Worm (Caenorhabditis elegans) whole organism, early embryonic: ENCODE measurements around the gene sur-5.

Experiments used
- B0310.2 ChIP-seq: sonication (generic microtip); optimal IDR thresholded peaks from 2 replicates; lab custom pipeline; 2016; ENCODE audit warnings: mild to moderate bottlenecking, missing genetic modification characterization, missing compliant biosample characterization
- F13C5.2 ChIP-seq: sonication (generic microtip); optimal IDR thresholded peaks from 2 replicates; lab custom pipeline; 2017; ENCODE audit warnings: mild to moderate bottlenecking, missing genetic modification characterization, inconsistent platforms, missing compliant biosample characterization
- aly-1 ChIP-seq: sonication (generic microtip); optimal IDR thresholded peaks from 2 replicates; lab custom pipeline; 2016; ENCODE audit warnings: missing genetic modification characterization, missing compliant biosample characterization
- ama-1 ChIP-seq: fragments of 150-350 bp; optimal IDR thresholded peaks from 2 replicates; lab custom pipeline; 2014
- ceh-13 ChIP-seq: fragments of 200-800 bp; sonication (Bioruptor generic); optimal IDR thresholded peaks from 2 replicates; lab custom pipeline; 2018; ENCODE audit warnings: mild to moderate bottlenecking, missing genetic modification characterization, missing compliant biosample characterization
- ceh-36 ChIP-seq: sonication (generic microtip); optimal IDR thresholded peaks from 2 replicates; lab custom pipeline; 2016; ENCODE audit warnings: missing genetic modification characterization, inconsistent platforms, missing compliant biosample characterization
- ets-7 ChIP-seq: sonication (generic microtip); optimal IDR thresholded peaks from 2 replicates; lab custom pipeline; 2016; ENCODE audit warnings: missing genotype, missing genetic modification characterization, missing compliant biosample characterization
- flt-1 ChIP-seq: fragments of 200-800 bp; sonication (Bioruptor generic); IDR thresholded peaks from 2 replicates; pipeline ENCODE4 v1.3.6; 2022; ENCODE audit warnings: missing genetic modification characterization, missing compliant biosample characterization
- hmbx-1 ChIP-seq: sonication (generic microtip); optimal IDR thresholded peaks from 2 replicates; lab custom pipeline; 2016; ENCODE audit warnings: mild to moderate bottlenecking, missing genetic modification characterization, missing compliant biosample characterization
- hmg-4 ChIP-seq: fragments of 200-800 bp; sonication (Bioruptor generic); optimal IDR thresholded peaks from 2 replicates; lab custom pipeline; 2018; ENCODE audit warnings: mild to moderate bottlenecking, missing genetic modification characterization, missing compliant biosample characterization
- hnd-1 ChIP-seq: sonication (generic microtip); optimal IDR thresholded peaks from 2 replicates; lab custom pipeline; 2016; ENCODE audit warnings: missing genetic modification characterization, missing compliant biosample characterization
- pes-1 ChIP-seq: fragments of 200-800 bp; sonication (Bioruptor generic); IDR thresholded peaks from 2 replicates; pipeline ENCODE4 v1.3.6; 2022; ENCODE audit warnings: missing genetic modification reagents, missing genetic modification characterization, missing compliant biosample characterization
- scrt-1 ChIP-seq: fragments of 200-800 bp; sonication (Bioruptor generic); IDR thresholded peaks from 2 replicates; pipeline ENCODE4 v1.3.6; 2022; ENCODE audit warnings: missing genetic modification characterization, missing compliant biosample characterization
- sea-1 ChIP-seq: fragments of 200-800 bp; sonication (Bioruptor generic); conservative IDR thresholded peaks from 2 replicates; pipeline ENCODE4 v1.3.6; 2022; ENCODE audit warnings: missing genetic modification characterization, missing compliant biosample characterization
- tbx-11 ChIP-seq: fragments of 200-800 bp; sonication (Bioruptor generic); IDR thresholded peaks from 2 replicates; pipeline ENCODE4 v1.3.6; 2022; ENCODE audit warnings: missing genetic modification characterization, missing compliant biosample characterization
- tbx-37 ChIP-seq: fragments of 200-800 bp; sonication (Bioruptor generic); conservative IDR thresholded peaks from 2 replicates; pipeline ENCODE4 v1.3.6; 2022; ENCODE audit warnings: missing genetic modification reagents, missing genetic modification characterization, missing compliant biosample characterization
- tra-4 ChIP-seq: sonication (generic microtip); optimal IDR thresholded peaks from 2 replicates; lab custom pipeline; 2017; ENCODE audit warnings: missing genetic modification characterization, missing compliant biosample characterization

Gene sur-5

ce11 chrX:7318639-7319038, 13.3 kb upstream of the sur-5 start, which contains the start of gene spp-4:
Gene spp-4, minus strand, starts transcription at chrX:7318756.
- no peak for TF ChIP-seq F13C5.2 (tag; lab: Kevin White, UChicago)
- no peak for TF ChIP-seq ceh-13 (GFP tag; lab: Kevin White, UChicago)
- no peak for TF ChIP-seq ets-7 (tag; lab: Kevin White, UChicago)
- no peak for TF ChIP-seq pes-1 (GFP tag; lab: Robert Waterston, UW)
- no peak for TF ChIP-seq scrt-1
- TF ChIP-seq B0310.2 (tag; lab: Kevin White, UChicago) = no peak
- TF ChIP-seq flt-1 (GFP tag; lab: Robert Waterston, UW) = no peak
- no peak for TF ChIP-seq tbx-11
- no peak for TF ChIP-seq hnd-1 (tag; lab: Kevin White, UChicago)
- no peak for TF ChIP-seq ama-1 (lab: Kevin White, UChicago)
- TF ChIP-seq hmbx-1 (tag; lab: Kevin White, UChicago) = no peak

ce11 chrX:7316485-7317391, 11.4 kb upstream of the sur-5 start, which contains the start of the genes spp-2 and spp-6:
Gene spp-2, minus strand, starts transcription at chrX:7316818.
Gene spp-6, plus strand, starts transcription at chrX:7317341.
- TF ChIP-seq ceh-36 (tag; lab: Kevin White, UChicago) (no peak), hmbx-1 (tag; lab: Kevin White, UChicago) (no peak), sea-1 (GFP tag; lab: Robert Waterston, UW) (no peak), pes-1 (GFP tag; lab: Robert Waterston, UW) (no peak), ets-7 (tag; lab: Kevin White, UChicago) (no peak), scrt-1 (no peak), ceh-13 (GFP tag; lab: Kevin White, UChicago) (no peak), B0310.2 (tag; lab: Kevin White, UChicago) (no peak), tra-4 (no peak), tbx-37 (no peak), flt-1 (GFP tag; lab: Robert Waterston, UW) (no peak), aly-1 (tag; lab: Kevin White, UChicago) (no peak), tbx-11 (no peak)

ce11 chrX:7315329-7315728, 10.0 kb upstream of the sur-5 start, which contains the start of gene spp-3:
Gene spp-3, minus strand, starts transcription at chrX:7315353.
- TF ChIP-seq scrt-1 (no peak), hmbx-1 (tag; lab: Kevin White, UChicago) (no peak), tbx-11 (no peak), pes-1 (GFP tag; lab: Robert Waterston, UW) (no peak), hnd-1 (tag; lab: Kevin White, UChicago) (no peak), ceh-36 (tag; lab: Kevin White, UChicago) (no peak), ets-7 (tag; lab: Kevin White, UChicago) (no peak), ceh-13 (GFP tag; lab: Kevin White, UChicago) (no peak), B0310.2 (tag; lab: Kevin White, UChicago) (no peak), tbx-37 (no peak), hmg-4 (no peak)

ce11 chrX:7314564-7314963, 9.2 kb upstream of the sur-5 start:
- TF ChIP-seq ceh-13 (GFP tag; lab: Kevin White, UChicago) (no peak), aly-1 (tag; lab: Kevin White, UChicago) (no peak), ama-1 (lab: Kevin White, UChicago) (no peak), B0310.2 (tag; lab: Kevin White, UChicago) (no peak), scrt-1 (no peak)

- TF ChIP-seq B0310.2 (tag; lab: Kevin White, UChicago) (no peak), scrt-1 (no peak), sea-1 (GFP tag; lab: Robert Waterston, UW) (no peak), tra-4 (no peak), F13C5.2 (tag; lab: Kevin White, UChicago) (no peak)
Measured at ce11 chrX:7313236-7313635, 7.9 kb upstream of the sur-5 start.

- TF ChIP-seq flt-1 (GFP tag; lab: Robert Waterston, UW) = no peak
- no peak for TF ChIP-seq F13C5.2 (tag; lab: Kevin White, UChicago)
- TF ChIP-seq tbx-37 = no peak
- no peak for TF ChIP-seq hmg-4
- no peak for TF ChIP-seq aly-1 (tag; lab: Kevin White, UChicago)
- TF ChIP-seq ceh-13 (GFP tag; lab: Kevin White, UChicago) = no peak
- no peak for TF ChIP-seq hnd-1 (tag; lab: Kevin White, UChicago)
- no peak for TF ChIP-seq tbx-11
- TF ChIP-seq sea-1 (GFP tag; lab: Robert Waterston, UW) = no peak
- no peak for TF ChIP-seq ceh-36 (tag; lab: Kevin White, UChicago)
- no peak for TF ChIP-seq hmbx-1 (tag; lab: Kevin White, UChicago)
- TF ChIP-seq ama-1 (lab: Kevin White, UChicago) = no peak
- no peak for TF ChIP-seq ets-7 (tag; lab: Kevin White, UChicago)
- no peak for TF ChIP-seq scrt-1
Measured at ce11 chrX:7311870-7312269, 6.5 kb upstream of the sur-5 start.

ce11 chrX:7309775-7310174, 4.4 kb upstream of the sur-5 start, which contains the start of the genes his-38 and his-40:
Gene his-38, minus strand, starts transcription at chrX:7309875.
Gene his-40, plus strand, starts transcription at chrX:7310110.
- TF ChIP-seq flt-1 (GFP tag; lab: Robert Waterston, UW) = no peak
- no peak for TF ChIP-seq tbx-37
- peak; percentile 8; the same call in 1 of the 2 replicates for TF ChIP-seq scrt-1
- TF ChIP-seq sea-1 (GFP tag; lab: Robert Waterston, UW) = no peak
